Fruit fly (Drosophila melanogaster) S2 (cell line): ENCODE data around the gene CG31093.

Source experiments
- CG8478 ChIP-seq: fragments of >200 bp; optimal IDR thresholded peaks from 2 replicates; lab custom pipeline; 2018
- CTCF ChIP-seq, 2 experiments: fragments of >200 bp; optimal IDR thresholded peaks; 2 replicates each; lab custom pipeline; 2018

- TF ChIP-seq CTCF (optimal IDR thresholded peaks at IDR 0.05; lab: Kevin White, UChicago), result no peak
- no peak for TF ChIP-seq CG8478 (lab: Kevin White, UChicago)
Measured at dm6 chr3R:25790371-25790770, at the start of gene CG31093.
